Fruit fly (Drosophila melanogaster) whole organism, embryonic: ENCODE measurements around the gene CG14982.
A peak's percentile ranks its signal among the peaks of the same experiment; 100 is the strongest.

Source experiments
- CG11696 ChIP-seq: fragments of 200-800 bp; sonication (Bioruptor generic); IDR thresholded peaks from 2 replicates; pipeline ENCODE4 v1.3.6; 2022; ENCODE audit warnings: missing biosample characterization, missing genetic modification characterization
- CG12071 ChIP-seq: fragments of 200-800 bp; sonication (Bioruptor generic); optimal IDR thresholded peaks from 3 replicates; lab custom pipeline; 2018; ENCODE audit warnings: missing biosample characterization, mild to moderate bottlenecking, missing genetic modification characterization
- CG12104 ChIP-seq: fragments of 200-800 bp; sonication (Bioruptor generic); optimal IDR thresholded peaks from 3 replicates; lab custom pipeline; 2016; ENCODE audit warnings: missing biosample characterization, missing genetic modification characterization
- CG12299 ChIP-seq: fragments of 200-800 bp; sonication (Bioruptor generic); optimal IDR thresholded peaks from 2 replicates; lab custom pipeline; 2018; ENCODE audit warnings: missing biosample characterization, mild to moderate bottlenecking, missing genetic modification characterization
- CG12744 ChIP-seq: fragments of 200-800 bp; sonication (Bioruptor generic); optimal IDR thresholded peaks from 2 replicates; lab custom pipeline; 2016; ENCODE audit warnings: missing biosample characterization, missing genetic modification characterization
- CG12942 ChIP-seq: fragments of 200-800 bp; sonication (Bioruptor generic); optimal IDR thresholded peaks from 3 replicates; lab custom pipeline; 2016; ENCODE audit warnings: missing biosample characterization, missing genetic modification characterization
- CG14014 ChIP-seq: fragments of 200-800 bp; sonication (Bioruptor generic); IDR thresholded peaks from 2 replicates; pipeline ENCODE4 v1.3.6; 2022; ENCODE audit warnings: missing biosample characterization, missing genetic modification characterization
- CG15514 ChIP-seq: fragments of 200-800 bp; sonication (Bioruptor generic); optimal IDR thresholded peaks from 3 replicates; lab custom pipeline; 2017; ENCODE audit warnings: missing biosample characterization, missing genetic modification characterization, mild to moderate bottlenecking, moderate library complexity, missing genetic modification reagents
- CG15696 ChIP-seq: fragments of 200-800 bp; sonication (Bioruptor generic); optimal IDR thresholded peaks from 2 replicates; lab custom pipeline; 2019; ENCODE audit warnings: missing biosample characterization, mild to moderate bottlenecking, missing genetic modification characterization, moderate library complexity
- CG17361 ChIP-seq: fragments of 200-800 bp; sonication (Bioruptor generic); IDR thresholded peaks from 3 replicates; pipeline ENCODE4 v1.3.6; 2022; ENCODE audit warnings: missing biosample characterization, missing genetic modification characterization
- CG17829 ChIP-seq: fragments of 200-800 bp; optimal IDR thresholded peaks from 2 replicates; lab custom pipeline; 2019; ENCODE audit warnings: missing biosample characterization, mild to moderate bottlenecking, missing genetic modification characterization, moderate library complexity
- CG1792 ChIP-seq: fragments of 200-800 bp; sonication (Bioruptor generic); optimal IDR thresholded peaks from 2 replicates; lab custom pipeline; 2016; ENCODE audit warnings: missing biosample characterization, missing genetic modification characterization
- CG2120 ChIP-seq: fragments of 200-800 bp; sonication (Bioruptor generic); optimal IDR thresholded peaks from 3 replicates; lab custom pipeline; 2016; ENCODE audit warnings: missing biosample characterization, missing genetic modification characterization
- CG3407 ChIP-seq: fragments of 200-800 bp; sonication (Bioruptor generic); optimal IDR thresholded peaks from 2 replicates; lab custom pipeline; 2018; ENCODE audit warnings: missing biosample characterization, mild to moderate bottlenecking, missing genetic modification characterization
- CG3995 ChIP-seq: fragments of 200-800 bp; sonication (Bioruptor generic); optimal IDR thresholded peaks from 3 replicates; lab custom pipeline; 2016; ENCODE audit warnings: missing biosample characterization, missing genetic modification characterization
- CG4328 ChIP-seq: fragments of 200-800 bp; sonication (Bioruptor generic); optimal IDR thresholded peaks from 3 replicates; lab custom pipeline; 2017; ENCODE audit warnings: missing biosample characterization, missing genetic modification reagents, missing genetic modification characterization
- CG6654 ChIP-seq: fragments of 200-800 bp; sonication (Bioruptor generic); optimal IDR thresholded peaks from 2 replicates; lab custom pipeline; 2017; ENCODE audit warnings: missing biosample characterization, mild to moderate bottlenecking, missing genetic modification characterization
- CG7963 ChIP-seq: fragments of 200-800 bp; sonication (Bioruptor generic); IDR thresholded peaks from 3 replicates; pipeline ENCODE4 v1.3.6; 2022; ENCODE audit warnings: missing biosample characterization, missing genetic modification characterization; ENCODE audit not compliant: partially characterized antibody
- CG9437 ChIP-seq: fragments of 200-800 bp; sonication (Bioruptor generic); optimal IDR thresholded peaks from 2 replicates; lab custom pipeline; 2018; ENCODE audit warnings: missing biosample characterization, mild to moderate bottlenecking, missing genetic modification characterization
- CHES-1-like ChIP-seq: fragments of 200-800 bp; sonication (Bioruptor generic); optimal IDR thresholded peaks from 2 replicates; lab custom pipeline; 2016; ENCODE audit warnings: missing biosample characterization, missing genetic modification characterization
- CoRest ChIP-seq: fragments of 200-800 bp; sonication (Bioruptor generic); optimal IDR thresholded peaks from 3 replicates; lab custom pipeline; 2018; ENCODE audit warnings: missing biosample characterization, mild to moderate bottlenecking, missing genetic modification characterization, moderate library complexity
- Dp ChIP-seq: fragments of 200-800 bp; sonication (Bioruptor generic); optimal IDR thresholded peaks from 2 replicates; lab custom pipeline; 2018; ENCODE audit warnings: missing biosample characterization, mild to moderate bottlenecking, missing genetic modification characterization, moderate library complexity
- E2f1 ChIP-seq: fragments of 200-800 bp; sonication (Bioruptor generic); IDR thresholded peaks from 2 replicates; pipeline ENCODE4 v1.3.6; 2022; ENCODE audit warnings: missing biosample characterization, missing genetic modification characterization
- Ets65A ChIP-seq: fragments of 200-800 bp; sonication (Bioruptor generic); peaks from one replicate; lab custom pipeline; 2016; ENCODE audit warnings: missing biosample characterization, missing genetic modification characterization
- Fer3 ChIP-seq: fragments of 200-800 bp; sonication (Bioruptor generic); optimal IDR thresholded peaks from 2 replicates; lab custom pipeline; 2018; ENCODE audit warnings: missing biosample characterization, mild to moderate bottlenecking, missing genetic modification characterization, moderate library complexity
- H2.0 ChIP-seq: fragments of 200-800 bp; sonication (Bioruptor generic); IDR thresholded peaks from 2 replicates; pipeline ENCODE4 v1.3.6; 2022; ENCODE audit warnings: missing biosample characterization, missing genetic modification characterization
- HLH54F ChIP-seq: fragments of 200-800 bp; sonication (Bioruptor generic); optimal IDR thresholded peaks from 3 replicates; lab custom pipeline; 2016; ENCODE audit warnings: missing biosample characterization, missing genetic modification characterization
- Lhr ChIP-seq: fragments of 200-800 bp; sonication (Bioruptor generic); optimal IDR thresholded peaks from 3 replicates; lab custom pipeline; 2017; ENCODE audit warnings: mild to moderate bottlenecking, missing biosample characterization, missing genetic modification reagents, missing genetic modification characterization
- Med ChIP-seq: fragments of 200-800 bp; sonication (Bioruptor generic); peaks from one replicate; lab custom pipeline; 2016; ENCODE audit warnings: missing biosample characterization, missing genetic modification characterization, mild to moderate bottlenecking, inconsistent platforms, moderate library complexity
- Myb ChIP-seq: fragments of 200-800 bp; sonication (Bioruptor generic); optimal IDR thresholded peaks from 2 replicates; lab custom pipeline; 2016; ENCODE audit warnings: missing biosample characterization, missing genetic modification characterization
- Nf-YB ChIP-seq: fragments of 200-800 bp; sonication (Bioruptor generic); optimal IDR thresholded peaks from 3 replicates; lab custom pipeline; 2019; ENCODE audit warnings: missing biosample characterization, mild to moderate bottlenecking, missing genetic modification characterization, moderate library complexity
- Ravus ChIP-seq: fragments of 200-800 bp; sonication (Bioruptor generic); IDR thresholded peaks from 2 replicates; pipeline ENCODE4 v1.3.6; 2022; ENCODE audit warnings: missing biosample characterization, missing genetic modification characterization
- Sin3A ChIP-seq: fragments of >200 bp; optimal IDR thresholded peaks from 2 replicates; lab custom pipeline; 2018
- amos ChIP-seq: fragments of 200-800 bp; sonication (Bioruptor generic); IDR thresholded peaks from 2 replicates; pipeline ENCODE4 v1.3.6; 2022; ENCODE audit warnings: missing biosample characterization, missing genetic modification characterization; ENCODE audit not compliant: partially characterized antibody
- bbx ChIP-seq: fragments of 200-800 bp; sonication (Bioruptor generic); IDR thresholded peaks from 2 replicates; pipeline ENCODE4 v1.3.6; 2022; ENCODE audit warnings: missing biosample characterization, missing genetic modification characterization; ENCODE audit not compliant: partially characterized antibody
- caup ChIP-seq: fragments of 200-800 bp; sonication (Bioruptor generic); optimal IDR thresholded peaks from 3 replicates; lab custom pipeline; 2017; ENCODE audit warnings: missing biosample characterization, mild to moderate bottlenecking, missing genetic modification characterization, moderate library complexity; ENCODE audit not compliant: severe bottlenecking
- ci ChIP-seq: fragments of 200-800 bp; sonication (Bioruptor generic); IDR thresholded peaks from 3 replicates; pipeline ENCODE4 v1.3.6; 2022; ENCODE audit warnings: missing biosample characterization, missing genetic modification characterization
- danr ChIP-seq: fragments of 200-800 bp; sonication (Bioruptor generic); IDR thresholded peaks from 2 replicates; pipeline ENCODE4 v1.3.6; 2022; ENCODE audit warnings: missing biosample characterization, missing genetic modification characterization
- ftz-f1 ChIP-seq: fragments of 200-800 bp; sonication (Bioruptor generic); optimal IDR thresholded peaks from 2 replicates; lab custom pipeline; 2016; ENCODE audit warnings: missing biosample characterization, missing genetic modification characterization
- gro ChIP-seq: fragments of 200-800 bp; sonication (Bioruptor generic); optimal IDR thresholded peaks from 2 replicates; lab custom pipeline; 2016; ENCODE audit warnings: missing biosample characterization, missing genetic modification characterization
- maf-S ChIP-seq: fragments of 200-800 bp; sonication (Bioruptor generic); optimal IDR thresholded peaks from 2 replicates; lab custom pipeline; 2016; ENCODE audit warnings: missing biosample characterization, missing genetic modification characterization
- org-1 ChIP-seq: fragments of 200-800 bp; sonication (Bioruptor generic); optimal IDR thresholded peaks from 2 replicates; lab custom pipeline; 2017; ENCODE audit warnings: missing biosample characterization, missing genetic modification characterization
- phol ChIP-seq: fragments of 200-800 bp; sonication (Bioruptor generic); optimal IDR thresholded peaks from 3 replicates; lab custom pipeline; 2018; ENCODE audit warnings: missing biosample characterization, mild to moderate bottlenecking, missing genetic modification characterization, moderate library complexity
- psq ChIP-seq: fragments of 200-800 bp; sonication (Bioruptor generic); optimal IDR thresholded peaks from 2 replicates; lab custom pipeline; 2017; ENCODE audit warnings: missing biosample characterization, missing genetic modification characterization
- pzg ChIP-seq: fragments of 200-800 bp; sonication (Bioruptor generic); optimal IDR thresholded peaks from 3 replicates; lab custom pipeline; 2018; ENCODE audit warnings: missing biosample characterization, mild to moderate bottlenecking, missing genetic modification characterization, moderate library complexity
- ranshi ChIP-seq: fragments of 200-800 bp; sonication (Bioruptor generic); IDR thresholded peaks from 2 replicates; pipeline ENCODE4 v1.3.6; 2022; ENCODE audit warnings: missing biosample characterization, missing genetic modification characterization
- scrt ChIP-seq: fragments of 200-800 bp; sonication (Bioruptor generic); optimal IDR thresholded peaks from 2 replicates; lab custom pipeline; 2018; ENCODE audit warnings: missing biosample characterization, mild to moderate bottlenecking, missing genetic modification characterization, moderate library complexity
- sens-2 ChIP-seq: fragments of 200-800 bp; sonication (Bioruptor generic); IDR thresholded peaks from 2 replicates; pipeline ENCODE4 v1.3.6; 2022; ENCODE audit warnings: missing biosample characterization, missing genetic modification characterization
- sisA ChIP-seq: fragments of 200-800 bp; sonication (Bioruptor generic); IDR thresholded peaks from 2 replicates; pipeline ENCODE4 v1.3.6; 2022; ENCODE audit warnings: missing biosample characterization, missing genetic modification characterization
- tap ChIP-seq: fragments of 200-800 bp; optimal IDR thresholded peaks from 3 replicates; lab custom pipeline; 2019; ENCODE audit warnings: missing biosample characterization, mild to moderate bottlenecking, missing genetic modification characterization, moderate library complexity
- tin ChIP-seq: fragments of 200-800 bp; sonication (Bioruptor generic); optimal IDR thresholded peaks from 3 replicates; lab custom pipeline; 2016; ENCODE audit warnings: missing biosample characterization, missing genetic modification characterization
- vnd ChIP-seq: fragments of 200-800 bp; sonication (Bioruptor generic); IDR thresholded peaks from 3 replicates; pipeline ENCODE4 v1.3.6; 2022; ENCODE audit warnings: missing biosample characterization, missing genetic modification characterization; ENCODE audit not compliant: partially characterized antibody

Gene CG14982

DNA sequence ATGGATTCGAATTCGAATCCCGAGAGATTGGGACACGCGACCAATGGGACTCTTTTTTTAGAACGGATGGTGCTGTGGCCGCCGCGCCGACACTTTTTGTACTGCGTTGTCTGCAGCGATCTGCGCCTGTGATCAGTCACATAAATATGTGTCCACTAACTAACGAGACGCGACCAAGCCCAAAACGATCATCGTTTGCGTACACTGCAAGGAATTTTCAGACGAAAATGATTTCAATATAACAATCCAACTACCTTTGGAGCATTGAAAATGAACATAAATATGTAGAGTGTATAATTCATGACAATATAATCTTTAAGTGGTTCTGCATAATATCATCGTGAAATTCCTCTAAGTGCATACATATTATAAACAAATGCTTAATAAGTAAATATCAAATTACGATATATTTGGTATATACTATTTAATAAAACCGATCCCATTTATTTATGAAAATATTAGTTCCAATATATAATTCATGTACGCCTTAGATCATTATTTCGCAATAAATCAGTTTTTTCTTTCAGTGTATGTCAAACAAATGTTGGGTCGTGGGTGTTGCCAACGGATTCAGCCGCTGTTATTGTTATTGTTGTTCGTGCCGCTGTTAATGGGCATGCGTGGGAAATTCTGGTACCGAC lies 6.8 kb upstream of the CG14982 start, which contains the start of gene Eip63F-1 (continued):
- peak; percentile 55 for TF ChIP-seq org-1 (GFP tag; lab: Kevin White, UChicago)
- peak; percentile 42 for TF ChIP-seq CG12942 (GFP tag; lab: Kevin White, UChicago)
- peak; percentile 41; the same call in 1 of the 2 replicates for TF ChIP-seq danr (GFP tag; lab: Robert Waterston, UW)
- no peak for TF ChIP-seq vnd
- peak; percentile 18 for TF ChIP-seq HLH54F (GFP tag; lab: Kevin White, UChicago)
- TF ChIP-seq Nf-YB (GFP tag; lab: Kevin White, UChicago) = peak; percentile 52
- peak; percentile 63 for TF ChIP-seq Ets65A
- TF ChIP-seq H2.0 = peak; percentile 51; the same call in 1 of the 2 replicates
- peak; percentile 81 for TF ChIP-seq scrt
- TF ChIP-seq phol (tag; lab: Kevin White, UChicago) = peak; percentile 78
- TF ChIP-seq Sin3A (lab: Kevin White, UChicago) = no peak
- peak; percentile 3 for TF ChIP-seq CG12299 (tag; lab: Kevin White, UChicago)
- TF ChIP-seq CoRest = peak; percentile 83
- peak; percentile 2 for TF ChIP-seq CG1792 (GFP tag; lab: Kevin White, UChicago)
- TF ChIP-seq CG3995 (GFP tag; lab: Kevin White, UChicago) = peak; percentile 14
- peak; percentile 29; the same call in 1 of the 2 replicates for TF ChIP-seq CG14014 (GFP tag; lab: Robert Waterston, UW)
- TF ChIP-seq psq (GFP tag; lab: Kevin White, UChicago) = peak; percentile 13
- TF ChIP-seq CG9437 (GFP tag; lab: Kevin White, UChicago) = peak; percentile 75
- TF ChIP-seq tin (GFP tag; lab: Kevin White, UChicago) = peak; percentile 55
- peak; percentile 12; the same call in 1 of the 2 replicates for TF ChIP-seq Ravus (GFP tag; lab: Robert Waterston, UW)
- peak; percentile 48 for TF ChIP-seq CG17829 (tag; lab: Kevin White, UChicago)
- TF ChIP-seq CG3407 (GFP tag; lab: Kevin White, UChicago) = peak; percentile 13
- peak; percentile 56 for TF ChIP-seq sisA
- TF ChIP-seq caup (GFP tag; lab: Kevin White, UChicago) = peak; percentile 36
- no peak for TF ChIP-seq Dp (GFP tag; lab: Kevin White, UChicago)
- TF ChIP-seq CG6654 = peak; percentile 7
- no peak for TF ChIP-seq maf-S (GFP tag; lab: Kevin White, UChicago)
- no peak for TF ChIP-seq sens-2
- peak; percentile 38; the same call in 1 of the 2 replicates for TF ChIP-seq CG11696 (GFP tag; lab: Robert Waterston, UW)
- TF ChIP-seq Fer3 (tag; lab: Kevin White, UChicago) = peak; percentile 61
- TF ChIP-seq CG12104 (GFP tag; lab: Kevin White, UChicago) = peak; percentile 43
- TF ChIP-seq ci (GFP tag; lab: Robert Waterston, UW) = no peak
- TF ChIP-seq CG7963 = no peak
- peak; percentile 29 for TF ChIP-seq CG12071
- peak; percentile 15 for TF ChIP-seq CG4328 (GFP tag; lab: Kevin White, UChicago)
- peak; percentile 58 for TF ChIP-seq CG2120 (GFP tag; lab: Kevin White, UChicago)
- no peak for TF ChIP-seq bbx (GFP tag; lab: Robert Waterston, UW)
- peak; percentile 66 for TF ChIP-seq ranshi (GFP tag; lab: Robert Waterston, UW)
- TF ChIP-seq Lhr (GFP tag; lab: Kevin White, UChicago) = no peak
- TF ChIP-seq, all 482 proteins: peak for 203

DNA sequence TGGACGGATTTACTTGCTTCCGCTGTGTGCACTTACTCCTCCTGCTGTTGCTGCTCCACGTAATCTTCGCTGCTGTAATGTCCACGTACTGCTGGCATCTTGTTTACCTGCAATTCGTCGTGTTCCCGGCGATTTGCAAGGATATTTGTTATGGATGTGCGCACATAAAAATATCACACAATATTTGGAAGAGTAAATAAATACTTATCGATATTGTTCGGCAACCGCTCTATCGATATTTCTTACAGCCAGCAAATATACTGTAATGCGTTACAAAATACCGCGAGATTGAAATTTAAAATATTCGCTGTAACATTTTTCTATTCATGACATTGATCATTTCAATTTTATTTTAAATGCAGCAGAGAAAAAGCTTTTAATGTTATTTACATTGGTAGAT lies 4.7 kb upstream of the CG14982 start, which contains the start of gene CG10866:
TSS of gene CG10866 (minus strand) at position 187 of the 400 bp plus-strand sequence.
- TF ChIP-seq CG15514 (GFP tag; lab: Kevin White, UChicago) (peak; percentile 39), CG15696 (tag; lab: Kevin White, UChicago) (no peak), CG17361 (GFP tag; lab: Robert Waterston, UW) (no peak), CHES-1-like (GFP tag; lab: Kevin White, UChicago) (no peak), pzg (peak; percentile 73), Myb (GFP tag; lab: Kevin White, UChicago) (peak; percentile 93), ftz-f1 (GFP tag; lab: Kevin White, UChicago) (no peak), amos (GFP tag; lab: Robert Waterston, UW) (peak; percentile 87; the same call in 1 of the 2 replicates), gro (GFP tag; lab: Kevin White, UChicago) (peak; percentile 14), Ets65A (no peak), Med (GFP tag; lab: Kevin White, UChicago) (peak; percentile 31), CG12744 (GFP tag; lab: Kevin White, UChicago) (no peak), E2f1 (GFP tag; lab: Robert Waterston, UW) (no peak), tap (tag; lab: Kevin White, UChicago) (no peak)
